Worm (Caenorhabditis elegans) whole organism, young adult: ENCODE results near the gene C25H3.15.

Source experiments
- B0035.1 ChIP-seq: sonication (generic microtip); optimal IDR thresholded peaks from 2 replicates; lab custom pipeline; 2016; ENCODE audit warnings: missing genetic modification characterization, mild to moderate bottlenecking, missing compliant biosample characterization, missing genotype, missing genetic modification reagents
- D2030.7 ChIP-seq: fragments of 200-800 bp; sonication (Bioruptor generic); IDR thresholded peaks from 2 replicates; pipeline ENCODE4 v1.3.6; 2022; ENCODE audit warnings: missing genetic modification reagents, missing genetic modification characterization, missing compliant biosample characterization
- F10E7.11 ChIP-seq: sonication (generic microtip); optimal IDR thresholded peaks from 2 replicates; lab custom pipeline; 2017; ENCODE audit warnings: mild to moderate bottlenecking, missing genetic modification characterization, moderate library complexity, missing compliant biosample characterization
- F22D6.2 ChIP-seq: sonication (generic microtip); optimal IDR thresholded peaks from 2 replicates; lab custom pipeline; 2016; ENCODE audit warnings: mild to moderate bottlenecking, missing genetic modification characterization, missing compliant biosample characterization
- F55B11.4 ChIP-seq: sonication (generic microtip); optimal IDR thresholded peaks from 2 replicates; lab custom pipeline; 2016; ENCODE audit warnings: missing compliant biosample characterization, missing genetic modification characterization, borderline replicate concordance; ENCODE audit not compliant: insufficient read depth
- F57A8.1 ChIP-seq: fragments of 200-800 bp; sonication (Bioruptor generic); optimal IDR thresholded peaks from 2 replicates; lab custom pipeline; 2018; ENCODE audit warnings: mild to moderate bottlenecking, missing genetic modification characterization, moderate library complexity, missing compliant biosample characterization
- F57C9.4 ChIP-seq: sonication (generic microtip); optimal IDR thresholded peaks from 2 replicates; lab custom pipeline; 2017; ENCODE audit warnings: mild to moderate bottlenecking, missing genetic modification characterization, missing compliant biosample characterization
- Y95B8A.8 ChIP-seq: fragments of 200-800 bp; sonication (Bioruptor generic); IDR thresholded peaks from 2 replicates; pipeline ENCODE4 v1.3.6; 2022; ENCODE audit warnings: missing genetic modification reagents, missing genetic modification characterization, missing compliant biosample characterization
- akir-1 ChIP-seq: fragments of 200-800 bp; sonication (Bioruptor generic); optimal IDR thresholded peaks from 2 replicates; lab custom pipeline; 2018; ENCODE audit warnings: mild to moderate bottlenecking, missing genetic modification characterization, moderate library complexity, missing compliant biosample characterization
- ama-1 ChIP-seq, 3 experiments: fragments of 150-350 bp in 1 of 3; sonication (generic microtip) in 2 of 3; optimal IDR thresholded peaks; 2 replicates each; lab custom pipeline; 2014 to 2018; ENCODE audit warnings: missing biosample characterization in 2 of 3, missing genetic modification characterization in 2 of 3, missing genetic modification reagents in 2 of 3
- athp-1 ChIP-seq: sonication (generic microtip); optimal IDR thresholded peaks from 2 replicates; lab custom pipeline; 2017; ENCODE audit warnings: mild to moderate bottlenecking, missing genetic modification characterization, missing compliant biosample characterization
- attf-5 ChIP-seq: fragments of 200-800 bp; sonication (Bioruptor generic); optimal IDR thresholded peaks from 2 replicates; lab custom pipeline; 2018; ENCODE audit warnings: mild to moderate bottlenecking, missing genetic modification characterization, missing compliant biosample characterization
- attf-6 ChIP-seq: fragments of 200-800 bp; sonication (Bioruptor generic); IDR thresholded peaks from 2 replicates; pipeline ENCODE4 v1.3.6; 2022; ENCODE audit warnings: missing genetic modification reagents, missing genetic modification characterization, missing compliant biosample characterization
- bed-1 ChIP-seq: fragments of 200-800 bp; sonication (Bioruptor generic); IDR thresholded peaks from 2 replicates; pipeline ENCODE4 v1.3.6; 2022; ENCODE audit warnings: missing genetic modification reagents, missing genetic modification characterization, missing compliant biosample characterization
- bed-2 ChIP-seq: fragments of 200-800 bp; sonication (Bioruptor generic); IDR thresholded peaks from 2 replicates; pipeline ENCODE4 v1.3.6; 2022; ENCODE audit warnings: missing genetic modification reagents, missing genetic modification characterization, missing compliant biosample characterization
- ccch-3 ChIP-seq: fragments of 200-800 bp; sonication (Bioruptor generic); optimal IDR thresholded peaks from 2 replicates; lab custom pipeline; 2018; ENCODE audit warnings: mild to moderate bottlenecking, missing genetic modification characterization, missing compliant biosample characterization
- ceh-100 ChIP-seq: fragments of 200-800 bp; sonication (Bioruptor generic); IDR thresholded peaks from 2 replicates; pipeline ENCODE4 v1.3.6; 2022; ENCODE audit warnings: missing genetic modification reagents, missing genetic modification characterization, missing compliant biosample characterization
- ceh-40 ChIP-seq: fragments of 200-800 bp; sonication (Bioruptor generic); IDR thresholded peaks from 2 replicates; pipeline ENCODE4 v1.3.6; 2022; ENCODE audit warnings: missing genetic modification characterization, missing compliant biosample characterization
- ceh-91 ChIP-seq: fragments of 200-800 bp; sonication (Bioruptor generic); IDR thresholded peaks from 2 replicates; pipeline ENCODE4 v1.3.6; 2022; ENCODE audit warnings: missing genetic modification reagents, missing genetic modification characterization, missing compliant biosample characterization
- dpff-1 ChIP-seq: sonication (generic microtip); optimal IDR thresholded peaks from 2 replicates; lab custom pipeline; 2017; ENCODE audit warnings: mild to moderate bottlenecking, missing genetic modification characterization, missing compliant biosample characterization
- dpl-1 ChIP-seq: fragments of 150-350 bp; optimal IDR thresholded peaks from 2 replicates; lab custom pipeline; 2014; ENCODE audit warnings: missing biosample characterization, missing genetic modification reagents, missing genetic modification characterization
- egl-18 ChIP-seq: fragments of 200-800 bp; sonication (Bioruptor generic); IDR thresholded peaks from 2 replicates; pipeline ENCODE4 v1.3.6; 2022; ENCODE audit warnings: missing genetic modification reagents, missing genetic modification characterization, missing compliant biosample characterization
- egrh-3 ChIP-seq: fragments of 200-800 bp; sonication (Bioruptor generic); IDR thresholded peaks from 2 replicates; pipeline ENCODE4 v1.3.6; 2022; ENCODE audit warnings: missing genetic modification reagents, missing genetic modification characterization, missing compliant biosample characterization
- ekl-4 ChIP-seq: fragments of 200-800 bp; sonication (Bioruptor generic); IDR thresholded peaks from 2 replicates; pipeline ENCODE4 v1.3.6; 2022; ENCODE audit warnings: missing genetic modification reagents, missing genetic modification characterization, missing compliant biosample characterization
- him-1 ChIP-seq: sonication (generic microtip); optimal IDR thresholded peaks from 2 replicates; lab custom pipeline; 2016; ENCODE audit warnings: missing genotype, missing genetic modification reagents, missing genetic modification characterization, missing compliant biosample characterization
- hlh-26 ChIP-seq: fragments of 200-800 bp; sonication (Bioruptor generic); conservative IDR thresholded peaks from 2 replicates; pipeline ENCODE4 v1.3.6; 2022; ENCODE audit warnings: missing genetic modification reagents, missing genetic modification characterization, missing compliant biosample characterization
- hmg-1.2 ChIP-seq: fragments of 200-800 bp; sonication (Bioruptor generic); IDR thresholded peaks from 2 replicates; pipeline ENCODE4 v1.3.6; 2022; ENCODE audit warnings: missing genetic modification reagents, missing genetic modification characterization, missing compliant biosample characterization
- hmg-20 ChIP-seq: fragments of 200-800 bp; sonication (Bioruptor generic); IDR thresholded peaks from 2 replicates; pipeline ENCODE4 v1.3.6; 2022; ENCODE audit warnings: missing genetic modification reagents, missing genetic modification characterization, missing compliant biosample characterization
- hsf-1 ChIP-seq: fragments of 200-800 bp; sonication (Bioruptor generic); IDR thresholded peaks from 2 replicates; pipeline ENCODE4 v1.3.6; 2022; ENCODE audit warnings: missing genetic modification reagents, missing genetic modification characterization, missing compliant biosample characterization
- lag-1 ChIP-seq: fragments of 200-800 bp; sonication (Bioruptor generic); IDR thresholded peaks from 2 replicates; pipeline ENCODE4 v1.3.6; 2022; ENCODE audit warnings: missing genetic modification reagents, missing genetic modification characterization, missing compliant biosample characterization
- lin-26 ChIP-seq: fragments of 200-800 bp; sonication (Bioruptor generic); IDR thresholded peaks from 2 replicates; pipeline ENCODE4 v1.3.6; 2022; ENCODE audit warnings: missing genetic modification reagents, missing genetic modification characterization, missing compliant biosample characterization
- lin-35 ChIP-seq, 3 experiments: fragments of 150-350 bp in 2 of 3; sonication (generic microtip) in 1 of 3; optimal IDR thresholded peaks; 2 replicates each; lab custom pipeline; 2014 to 2018; ENCODE audit warnings: missing biosample characterization in 3 of 3, missing genetic modification characterization in 3 of 3, missing genetic modification reagents in 3 of 3
- lin-54 ChIP-seq: fragments of 200-800 bp; sonication (Bioruptor generic); optimal IDR thresholded peaks from 2 replicates; lab custom pipeline; 2018; ENCODE audit warnings: mild to moderate bottlenecking, missing genetic modification characterization, missing compliant biosample characterization
- lsy-27 ChIP-seq: sonication (generic microtip); optimal IDR thresholded peaks from 2 replicates; lab custom pipeline; 2017; ENCODE audit warnings: missing genetic modification characterization, mild to moderate bottlenecking, missing compliant biosample characterization, antibody characterized with exemption, missing genotype, borderline replicate concordance; ENCODE audit not compliant: insufficient read depth
- madf-3 ChIP-seq: fragments of 200-800 bp; sonication (Bioruptor generic); IDR thresholded peaks from 2 replicates; pipeline ENCODE4 v1.3.6; 2022; ENCODE audit warnings: missing genetic modification reagents, missing genetic modification characterization, missing compliant biosample characterization
- mel-28 ChIP-seq: sonication (generic microtip); optimal IDR thresholded peaks from 2 replicates; lab custom pipeline; 2016; ENCODE audit warnings: borderline replicate concordance, mild to moderate bottlenecking, missing genetic modification characterization, missing compliant biosample characterization
- nfya-1 ChIP-seq: sonication (generic microtip); optimal IDR thresholded peaks from 2 replicates; lab custom pipeline; 2017; ENCODE audit warnings: antibody characterized with exemption, missing compliant biosample characterization, missing genetic modification characterization, borderline replicate concordance; ENCODE audit not compliant: insufficient read depth
- nhr-80 ChIP-seq: sonication (generic microtip); optimal IDR thresholded peaks from 2 replicates; lab custom pipeline; 2016; ENCODE audit warnings: missing genetic modification characterization, missing compliant biosample characterization
- pbrm-1 ChIP-seq: fragments of 200-800 bp; sonication (Bioruptor generic); IDR thresholded peaks from 2 replicates; pipeline ENCODE4 v1.3.6; 2022; ENCODE audit warnings: missing genetic modification reagents, missing genetic modification characterization, missing compliant biosample characterization
- pha-4 ChIP-seq: fragments of 150-350 bp; sonication (generic microtip); optimal IDR thresholded peaks from 2 replicates; lab custom pipeline; 2014; ENCODE audit warnings: missing biosample characterization, missing genetic modification reagents, missing genetic modification characterization
- rcor-1 ChIP-seq: fragments of 200-800 bp; sonication (Bioruptor generic); IDR thresholded peaks from 2 replicates; pipeline ENCODE4 v1.3.6; 2022; ENCODE audit warnings: missing genetic modification reagents, missing genetic modification characterization, missing compliant biosample characterization
- sea-2 ChIP-seq: fragments of 200-800 bp; sonication (Bioruptor generic); IDR thresholded peaks from 2 replicates; pipeline ENCODE4 v1.3.6; 2022; ENCODE audit warnings: missing genetic modification characterization, missing compliant biosample characterization
- somi-1 ChIP-seq: fragments of 200-800 bp; sonication (Bioruptor generic); optimal IDR thresholded peaks from 2 replicates; lab custom pipeline; 2018; ENCODE audit warnings: mild to moderate bottlenecking, missing genetic modification characterization, missing compliant biosample characterization
- xnd-1 ChIP-seq: sonication (generic microtip); optimal IDR thresholded peaks from 2 replicates; lab custom pipeline; 2016; ENCODE audit warnings: missing genotype, missing genetic modification reagents, missing genetic modification characterization, missing compliant biosample characterization
- zfh-2 ChIP-seq: fragments of 200-800 bp; sonication (Bioruptor generic); conservative IDR thresholded peaks from 2 replicates; pipeline ENCODE4 v1.3.6; 2022; ENCODE audit warnings: missing genetic modification reagents, missing genetic modification characterization, missing compliant biosample characterization
- ztf-22 ChIP-seq: fragments of 200-800 bp; sonication (Bioruptor generic); optimal IDR thresholded peaks from 2 replicates; lab custom pipeline; 2018; ENCODE audit warnings: mild to moderate bottlenecking, missing genetic modification characterization, moderate library complexity, missing compliant biosample characterization
- ztf-26 ChIP-seq: sonication (generic microtip); optimal IDR thresholded peaks from 2 replicates; lab custom pipeline; 2017; ENCODE audit warnings: missing genetic modification characterization, missing compliant biosample characterization
- ztf-6 ChIP-seq: fragments of 200-800 bp; sonication (Bioruptor generic); IDR thresholded peaks from 2 replicates; pipeline ENCODE4 v1.3.6; 2022; ENCODE audit warnings: missing genetic modification reagents, missing genetic modification characterization, missing compliant biosample characterization

C25H3.15 gene

DNA sequence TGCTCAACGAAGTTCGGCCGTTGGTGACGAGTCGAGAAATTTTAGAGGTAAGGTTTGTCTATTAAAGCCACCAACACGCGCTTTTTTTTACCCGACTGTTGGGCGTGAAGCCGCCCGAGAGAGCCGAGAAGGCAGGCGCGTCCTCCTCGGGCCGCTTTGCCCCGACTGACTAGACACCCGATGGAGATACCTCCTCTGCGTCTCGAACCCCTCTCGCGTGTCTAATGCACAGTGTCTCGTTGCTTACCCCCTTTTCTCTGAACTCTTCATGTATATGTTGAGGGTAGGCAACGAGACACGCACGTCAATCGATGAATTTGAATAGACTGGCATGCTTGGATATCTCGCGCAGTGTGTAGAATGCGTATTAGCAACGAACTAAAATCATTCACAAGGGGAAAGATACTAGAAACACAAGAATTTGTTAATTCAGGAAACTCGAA is 3.4 kb upstream of the C25H3.15 start (continued):
- peak; percentile 90 for TF ChIP-seq lsy-27 (tag; lab: Kevin White, UChicago)
- TF ChIP-seq ceh-91 (GFP tag; lab: Robert Waterston, UW), result peak; percentile 73
- TF ChIP-seq ztf-22, result peak; percentile 55
- TF ChIP-seq pbrm-1, result peak; percentile 96
- TF ChIP-seq hmg-1.2, result peak; percentile 93
- no peak for TF ChIP-seq F55B11.4
- TF ChIP-seq attf-5 (GFP tag; lab: Kevin White, UChicago), result peak; percentile 85
- peak; percentile 98 for TF ChIP-seq ekl-4 (GFP tag; lab: Robert Waterston, UW)
- peak; percentile 91 for TF ChIP-seq egrh-3 (GFP tag; lab: Robert Waterston, UW)
- TF ChIP-seq ccch-3, result no peak
- peak; percentile 85 for TF ChIP-seq lin-26
- TF ChIP-seq attf-6, result peak; percentile 92
- TF ChIP-seq F57A8.1 (GFP tag; lab: Kevin White, UChicago), result no peak
- 0 out of 2 replicates have a peak, but pooled peaks have one; percentile 70 for TF ChIP-seq lag-1
- 0 out of 2 replicates have a peak, but pooled peaks have one; percentile 78 for TF ChIP-seq hlh-26
- peak; percentile 100 for TF ChIP-seq ama-1 (optimal IDR thresholded peaks at IDR 0.05; lab: Kevin White, UChicago)
- peak; percentile 89 to 94 for TF ChIP-seq ama-1 (GFP tag; optimal IDR thresholded peaks at IDR 0.05; lab: Kevin White, UChicago)
- peak; percentile 78 for TF ChIP-seq akir-1 (GFP tag; lab: Kevin White, UChicago)
- TF ChIP-seq hmg-20 (GFP tag; lab: Robert Waterston, UW), result peak; percentile 91
- peak; percentile 93 for TF ChIP-seq egl-18 (GFP tag; lab: Robert Waterston, UW)
- peak; percentile 98 for TF ChIP-seq F57C9.4 (tag; lab: Kevin White, UChicago)
- TF ChIP-seq rcor-1 (GFP tag; lab: Robert Waterston, UW), result peak; percentile 79
- peak; percentile 94 for TF ChIP-seq ceh-40 (GFP tag; lab: Robert Waterston, UW)
- TF ChIP-seq B0035.1 (tag; lab: Kevin White, UChicago), result peak; percentile 91
- peak; percentile 89 for TF ChIP-seq hsf-1 (GFP tag; lab: Robert Waterston, UW)
- peak; percentile 99 for TF ChIP-seq dpff-1
- peak; percentile 92 for TF ChIP-seq mel-28 (tag; lab: Kevin White, UChicago)
- TF ChIP-seq dpl-1 (GFP tag; lab: Kevin White, UChicago), result no peak
- TF ChIP-seq lin-54 (GFP tag; lab: Kevin White, UChicago), result peak; percentile 83
- peak; percentile 98 for TF ChIP-seq zfh-2 (GFP tag; lab: Robert Waterston, UW)
- peak; percentile 96 for TF ChIP-seq sea-2 (GFP tag; lab: Robert Waterston, UW)
- peak in 2 of 3 experiments; percentile 57 to 69 for TF ChIP-seq lin-35 (GFP tag; optimal IDR thresholded peaks at IDR 0.05; lab: Kevin White, UChicago)
- TF ChIP-seq athp-1, result peak; percentile 99
- TF ChIP-seq F10E7.11 (tag; lab: Kevin White, UChicago), result peak; percentile 100
- TF ChIP-seq xnd-1, result peak; percentile 50
- TF ChIP-seq pha-4 (tag; lab: Kevin White, UChicago), result no peak
- peak; percentile 97 for TF ChIP-seq madf-3 (GFP tag; lab: Robert Waterston, UW)
- peak; percentile 91 for TF ChIP-seq bed-1 (GFP tag; lab: Robert Waterston, UW)
- peak; percentile 96 for TF ChIP-seq Y95B8A.8 (GFP tag; lab: Robert Waterston, UW)
- TF ChIP-seq ztf-26 (tag; lab: Kevin White, UChicago), result peak; percentile 96
- TF ChIP-seq D2030.7 (GFP tag; lab: Robert Waterston, UW), result peak; percentile 64
- TF ChIP-seq nhr-80 (tag; lab: Kevin White, UChicago), result peak; percentile 2
- TF ChIP-seq nfya-1 (tag; lab: Kevin White, UChicago), result no peak
- peak; percentile 90 for TF ChIP-seq ceh-100 (GFP tag; lab: Robert Waterston, UW)
- peak; percentile 43 for TF ChIP-seq him-1 (tag; lab: Kevin White, UChicago)
- peak; percentile 83 for TF ChIP-seq ztf-6
- peak; percentile 72; the same call in 1 of the 2 replicates for TF ChIP-seq bed-2 (GFP tag; lab: Robert Waterston, UW)
- peak; percentile 16 for TF ChIP-seq F22D6.2 (tag; lab: Kevin White, UChicago)
- peak; percentile 90 for TF ChIP-seq somi-1
